Worm (Caenorhabditis elegans) whole organism, young adult: ENCODE results near the gene T21B10.3.

ENCODE experiments used
- B0336.3 ChIP-seq: fragments of 200-800 bp; sonication (Bioruptor generic); IDR thresholded peaks from 2 replicates; pipeline ENCODE4 v1.3.6; 2022; ENCODE audit warnings: missing genetic modification characterization, missing compliant biosample characterization
- D2030.7 ChIP-seq: fragments of 200-800 bp; sonication (Bioruptor generic); IDR thresholded peaks from 2 replicates; pipeline ENCODE4 v1.3.6; 2022; ENCODE audit warnings: missing genetic modification reagents, missing genetic modification characterization, missing compliant biosample characterization
- F22D6.2 ChIP-seq: sonication (generic microtip); optimal IDR thresholded peaks from 2 replicates; lab custom pipeline; 2016; ENCODE audit warnings: mild to moderate bottlenecking, missing genetic modification characterization, missing compliant biosample characterization
- F33H1.4 ChIP-seq: fragments of 200-800 bp; sonication (Bioruptor generic); IDR thresholded peaks from 2 replicates; pipeline ENCODE4 v1.3.6; 2022; ENCODE audit warnings: missing genetic modification reagents, missing genetic modification characterization, missing compliant biosample characterization
- F39B2.1 ChIP-seq: fragments of 200-800 bp; sonication (Bioruptor generic); IDR thresholded peaks from 2 replicates; pipeline ENCODE4 v1.3.6; 2022; ENCODE audit warnings: missing genetic modification reagents, missing genetic modification characterization, missing compliant biosample characterization
- F52B5.7 ChIP-seq: sonication (generic microtip); optimal IDR thresholded peaks from 2 replicates; lab custom pipeline; 2016; ENCODE audit warnings: mild to moderate bottlenecking, missing genetic modification characterization, missing compliant biosample characterization
- Y95B8A.8 ChIP-seq: fragments of 200-800 bp; sonication (Bioruptor generic); IDR thresholded peaks from 2 replicates; pipeline ENCODE4 v1.3.6; 2022; ENCODE audit warnings: missing genetic modification reagents, missing genetic modification characterization, missing compliant biosample characterization
- ZK185.1 ChIP-seq: sonication (generic microtip); optimal IDR thresholded peaks from 2 replicates; lab custom pipeline; 2016; ENCODE audit warnings: mild to moderate bottlenecking, missing genetic modification characterization, missing compliant biosample characterization; ENCODE audit not compliant: poor library complexity, severe bottlenecking
- aptf-3 ChIP-seq: fragments of 200-800 bp; sonication (Bioruptor generic); IDR thresholded peaks from 2 replicates; pipeline ENCODE4 v1.3.6; 2022; ENCODE audit warnings: missing genetic modification characterization, missing compliant biosample characterization
- ceh-27 ChIP-seq: fragments of 200-800 bp; sonication (Bioruptor generic); optimal IDR thresholded peaks from 2 replicates; lab custom pipeline; 2018; ENCODE audit warnings: mild to moderate bottlenecking, missing genetic modification characterization, moderate library complexity, missing compliant biosample characterization
- ceh-58 ChIP-seq: fragments of 200-800 bp; sonication (Bioruptor generic); IDR thresholded peaks from 2 replicates; pipeline ENCODE4 v1.3.6; 2022; ENCODE audit warnings: missing genetic modification characterization, missing compliant biosample characterization
- die-1 ChIP-seq: sonication (generic microtip); optimal IDR thresholded peaks from 2 replicates; lab custom pipeline; 2016; ENCODE audit warnings: missing genotype, mild to moderate bottlenecking, missing genetic modification characterization, missing compliant biosample characterization
- efl-1 ChIP-seq: fragments of 150-350 bp; optimal IDR thresholded peaks from 2 replicates; lab custom pipeline; 2014; ENCODE audit warnings: missing biosample characterization, missing genetic modification reagents, missing genetic modification characterization
- egl-18 ChIP-seq: fragments of 200-800 bp; sonication (Bioruptor generic); IDR thresholded peaks from 2 replicates; pipeline ENCODE4 v1.3.6; 2022; ENCODE audit warnings: missing genetic modification reagents, missing genetic modification characterization, missing compliant biosample characterization
- fkh-3 ChIP-seq: sonication (generic microtip); optimal IDR thresholded peaks from 2 replicates; lab custom pipeline; 2016; ENCODE audit warnings: mild to moderate bottlenecking, missing genetic modification characterization, missing compliant biosample characterization
- gei-17 ChIP-seq: fragments of 200-800 bp; sonication (Bioruptor generic); optimal IDR thresholded peaks from 2 replicates; lab custom pipeline; 2018; ENCODE audit warnings: mild to moderate bottlenecking, missing genetic modification characterization, missing compliant biosample characterization
- him-1 ChIP-seq: sonication (generic microtip); optimal IDR thresholded peaks from 2 replicates; lab custom pipeline; 2016; ENCODE audit warnings: missing genotype, missing genetic modification reagents, missing genetic modification characterization, missing compliant biosample characterization
- hlh-12 ChIP-seq: sonication (generic microtip); optimal IDR thresholded peaks from 2 replicates; lab custom pipeline; 2016; ENCODE audit warnings: missing genetic modification characterization, missing compliant biosample characterization
- hrde-1 ChIP-seq: sonication (generic microtip); optimal IDR thresholded peaks from 2 replicates; lab custom pipeline; 2016; ENCODE audit warnings: missing genetic modification characterization, mild to moderate bottlenecking, missing compliant biosample characterization, moderate library complexity, missing genotype, missing genetic modification reagents, borderline replicate concordance
- hsf-1 ChIP-seq: fragments of 200-800 bp; sonication (Bioruptor generic); IDR thresholded peaks from 2 replicates; pipeline ENCODE4 v1.3.6; 2022; ENCODE audit warnings: missing genetic modification reagents, missing genetic modification characterization, missing compliant biosample characterization
- lsy-27 ChIP-seq: sonication (generic microtip); optimal IDR thresholded peaks from 2 replicates; lab custom pipeline; 2017; ENCODE audit warnings: missing genetic modification characterization, mild to moderate bottlenecking, missing compliant biosample characterization, antibody characterized with exemption, missing genotype, borderline replicate concordance; ENCODE audit not compliant: insufficient read depth
- madf-10 ChIP-seq: sonication (generic microtip); optimal IDR thresholded peaks from 2 replicates; lab custom pipeline; 2016; ENCODE audit warnings: mild to moderate bottlenecking, missing genetic modification characterization, missing compliant biosample characterization
- madf-3 ChIP-seq: fragments of 200-800 bp; sonication (Bioruptor generic); IDR thresholded peaks from 2 replicates; pipeline ENCODE4 v1.3.6; 2022; ENCODE audit warnings: missing genetic modification reagents, missing genetic modification characterization, missing compliant biosample characterization
- nfyb-1 ChIP-seq: fragments of 200-800 bp; sonication (Bioruptor generic); IDR thresholded peaks from 2 replicates; pipeline ENCODE4 v1.3.6; 2022; ENCODE audit warnings: missing genetic modification reagents, missing genetic modification characterization, missing compliant biosample characterization
- nhr-179 ChIP-seq: sonication (generic microtip); optimal IDR thresholded peaks from 2 replicates; lab custom pipeline; 2016; ENCODE audit warnings: mild to moderate bottlenecking, missing genetic modification characterization, missing compliant biosample characterization
- pha-4 ChIP-seq: fragments of 150-350 bp; sonication (generic microtip); optimal IDR thresholded peaks from 2 replicates; lab custom pipeline; 2014; ENCODE audit warnings: missing biosample characterization, missing genetic modification reagents, missing genetic modification characterization
- rec-8 ChIP-seq, 2 experiments: sonication (generic microtip); optimal IDR thresholded peaks; 2 replicates each; lab custom pipeline; 2016; ENCODE audit warnings: mild to moderate bottlenecking in 2 of 2, missing genetic modification characterization in 2 of 2, missing genetic modification reagents in 2 of 2, missing genotype in 2 of 2, missing biosample characterization in 1 of 2, missing compliant biosample characterization in 1 of 2, moderate library complexity in 1 of 2
- snpc-3.4 ChIP-seq: sonication (generic microtip); optimal IDR thresholded peaks from 2 replicates; lab custom pipeline; 2017; ENCODE audit warnings: missing genetic modification characterization, mild to moderate bottlenecking, missing compliant biosample characterization, antibody characterized with exemption, moderate library complexity, missing genotype, missing genetic modification reagents
- tbx-9 ChIP-seq: sonication (generic microtip); optimal IDR thresholded peaks from 2 replicates; lab custom pipeline; 2016; ENCODE audit warnings: borderline replicate concordance, missing genetic modification characterization, inconsistent platforms, missing compliant biosample characterization
- ztf-26 ChIP-seq: sonication (generic microtip); optimal IDR thresholded peaks from 2 replicates; lab custom pipeline; 2017; ENCODE audit warnings: missing genetic modification characterization, missing compliant biosample characterization
- ztf-28 ChIP-seq: fragments of 200-800 bp; sonication (Bioruptor generic); IDR thresholded peaks from 2 replicates; pipeline ENCODE4 v1.3.6; 2022; ENCODE audit warnings: missing genetic modification reagents, missing genetic modification characterization, missing compliant biosample characterization
- ztf-3 ChIP-seq: fragments of 200-800 bp; sonication (Bioruptor generic); optimal IDR thresholded peaks from 2 replicates; lab custom pipeline; 2018; ENCODE audit warnings: mild to moderate bottlenecking, missing genetic modification characterization, missing compliant biosample characterization

T21B10.3 gene

DNA sequence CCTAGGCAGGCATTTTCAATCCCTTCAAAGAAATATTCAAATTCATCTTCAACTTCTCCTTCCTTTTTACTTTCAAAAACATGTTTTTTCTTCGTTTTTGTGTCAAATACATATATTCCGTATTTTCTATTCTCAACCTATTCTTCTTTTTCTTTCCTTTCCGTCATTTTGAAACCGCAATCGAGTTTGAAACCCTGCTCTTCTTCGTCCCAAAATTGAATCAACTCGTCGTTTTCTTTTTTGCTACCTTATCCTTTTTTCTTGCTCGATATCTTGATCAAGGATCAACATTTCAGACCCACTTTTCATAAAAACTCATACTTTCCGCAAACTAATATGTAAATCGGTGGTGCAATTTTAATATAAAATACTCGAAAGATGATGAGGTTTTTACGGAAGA, 11.0 kb downstream of the T21B10.3 start:
- no peak for TF ChIP-seq egl-18 (GFP tag; lab: Robert Waterston, UW)
- TF ChIP-seq, all 124 proteins: peak for 0

DNA sequence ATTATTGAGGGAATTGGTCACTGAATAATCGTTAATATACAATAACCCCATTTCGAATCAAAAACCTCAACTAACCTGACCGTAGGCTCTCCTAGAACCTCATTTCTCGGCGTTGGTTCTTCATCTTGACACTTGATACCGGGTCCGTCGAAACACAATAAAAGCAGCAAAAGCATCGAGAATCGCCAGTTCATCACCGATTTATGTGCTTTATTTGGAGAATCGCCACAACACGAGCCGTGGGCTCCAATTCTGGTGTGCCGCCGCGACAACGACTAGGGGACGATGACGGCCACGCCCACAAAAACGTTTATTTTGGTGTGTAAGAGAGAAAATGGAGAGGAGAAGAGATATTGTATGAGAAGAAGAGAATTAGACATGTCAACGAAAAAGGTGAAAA, 13.2 kb downstream of the T21B10.3 start, which contains the start of gene cutl-15:
TSS of gene cutl-15 (minus strand) at position 298 of the 400 bp plus-strand sequence.
- TF ChIP-seq pha-4 (tag; lab: Kevin White, UChicago), result no peak
- TF ChIP-seq fkh-3, result no peak
- no peak for TF ChIP-seq die-1 (tag; lab: Kevin White, UChicago)
- no peak for TF ChIP-seq ceh-58 (GFP tag; lab: Robert Waterston, UW)
- TF ChIP-seq F52B5.7 (tag; lab: Kevin White, UChicago), result no peak
- TF ChIP-seq lsy-27 (tag; lab: Kevin White, UChicago), result no peak
- no peak for TF ChIP-seq nfyb-1 (GFP tag; lab: Robert Waterston, UW)
- no peak for TF ChIP-seq hsf-1
- TF ChIP-seq tbx-9 (tag; lab: Kevin White, UChicago), result no peak
- no peak for TF ChIP-seq madf-3 (GFP tag; lab: Robert Waterston, UW)
- no peak for TF ChIP-seq egl-18 (GFP tag; lab: Robert Waterston, UW)
- TF ChIP-seq efl-1 (GFP tag; lab: Kevin White, UChicago), result no peak

DNA sequence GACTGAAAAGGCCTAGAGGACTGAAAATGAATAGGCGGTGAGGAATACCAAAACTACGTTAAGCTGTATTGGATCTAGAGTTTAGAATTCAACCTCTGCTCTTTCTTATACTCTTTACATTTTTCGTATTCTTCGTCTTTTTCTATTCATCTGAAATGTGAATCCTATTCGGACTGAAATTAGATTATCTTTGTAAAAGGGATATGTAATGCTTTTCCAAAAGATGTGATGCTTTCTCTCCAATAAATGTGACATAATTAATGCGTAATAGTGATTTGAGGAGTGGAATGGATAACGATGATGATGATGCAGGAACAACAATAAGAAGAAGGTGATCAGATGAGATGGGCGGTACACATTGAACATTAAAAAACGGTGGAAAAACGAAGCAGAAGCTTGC, 14.5 kb downstream of the T21B10.3 start:
- no peak for TF ChIP-seq ztf-28 (GFP tag; lab: Robert Waterston, UW)
- no peak for TF ChIP-seq ceh-27 (GFP tag; lab: Kevin White, UChicago)

DNA sequence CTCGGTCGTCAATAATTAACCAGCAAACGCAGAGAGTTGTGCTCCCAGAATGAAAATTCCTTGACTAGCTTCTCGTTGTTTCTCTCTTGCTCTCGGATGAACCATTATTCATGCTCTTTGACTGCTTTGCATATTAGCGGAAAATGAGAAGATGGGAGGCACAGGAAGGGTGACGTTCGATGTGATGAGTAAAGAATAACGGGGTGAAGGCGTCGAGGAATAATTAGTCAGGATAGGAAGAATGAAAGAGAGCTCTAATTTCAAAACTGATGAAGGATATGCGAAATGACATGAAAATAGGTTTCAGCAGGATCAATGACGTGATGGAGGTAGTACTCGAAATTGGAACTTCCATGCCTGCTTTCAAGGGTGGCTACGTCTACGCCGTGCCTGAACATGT, 17.1 kb downstream of the T21B10.3 start:
- no peak for TF ChIP-seq Y95B8A.8 (GFP tag; lab: Robert Waterston, UW)
- no peak for TF ChIP-seq F39B2.1
- no peak for TF ChIP-seq B0336.3 (GFP tag; lab: Robert Waterston, UW)
- TF ChIP-seq nhr-179, result no peak
- TF ChIP-seq aptf-3 (GFP tag; lab: Robert Waterston, UW), result no peak
- TF ChIP-seq snpc-3.4, result no peak
- TF ChIP-seq hlh-12 (tag; lab: Kevin White, UChicago), result no peak
- TF ChIP-seq ZK185.1, result no peak
- TF ChIP-seq F33H1.4 (GFP tag; lab: Robert Waterston, UW), result no peak
- TF ChIP-seq ztf-3 (GFP tag; lab: Kevin White, UChicago), result no peak
- TF ChIP-seq rec-8 (tag; optimal IDR thresholded peaks at IDR 0.05; lab: Kevin White, UChicago), result no peak
- TF ChIP-seq him-1 (tag; lab: Kevin White, UChicago), result no peak
- TF ChIP-seq ztf-26 (tag; lab: Kevin White, UChicago), result no peak

DNA sequence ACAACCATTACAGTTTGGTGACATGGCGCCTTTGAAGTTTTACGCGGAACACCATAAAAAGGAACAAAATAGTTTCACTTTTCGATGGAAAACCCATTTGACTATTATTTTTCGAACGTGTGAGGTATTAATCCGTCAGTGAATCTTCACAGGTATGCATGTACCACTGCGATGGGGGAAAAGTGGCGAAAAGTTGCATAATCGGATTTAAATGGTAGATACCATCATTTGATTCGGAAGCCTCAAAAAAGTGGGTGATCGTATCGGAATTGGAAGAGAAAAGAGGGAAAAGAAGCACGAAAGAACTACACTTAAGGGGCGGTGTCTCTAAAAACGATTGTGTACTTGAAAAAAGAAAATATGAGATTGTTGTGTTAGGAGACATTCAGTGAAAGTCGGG, 19.5 kb downstream of the T21B10.3 start:
- no peak for TF ChIP-seq F22D6.2 (tag; lab: Kevin White, UChicago)
- TF ChIP-seq hrde-1 (tag; lab: Kevin White, UChicago), result no peak
- TF ChIP-seq lsy-27 (tag; lab: Kevin White, UChicago), result no peak
- no peak for TF ChIP-seq D2030.7
- no peak for TF ChIP-seq madf-10 (tag; lab: Kevin White, UChicago)
- TF ChIP-seq gei-17, result no peak
- TF ChIP-seq, all 124 proteins: peak for 0
